Worm (Caenorhabditis elegans) whole organism, young adult: Measurements from ENCODE around the gene atx-3.
A peak's percentile ranks its signal among the peaks of the same experiment; 100 is the strongest.

Experiments
- B0019.2 ChIP-seq: fragments of 200-800 bp; sonication (Bioruptor generic); conservative IDR thresholded peaks from 2 replicates; pipeline ENCODE4 v1.3.6; 2022; ENCODE audit warnings: missing genetic modification reagents, missing genetic modification characterization, missing compliant biosample characterization
- C06A6.2 ChIP-seq: fragments of 200-800 bp; sonication (Bioruptor generic); conservative IDR thresholded peaks from 2 replicates; pipeline ENCODE4 v1.3.6; 2022; ENCODE audit warnings: missing genetic modification characterization, missing compliant biosample characterization
- C17E4.6 ChIP-seq: fragments of 200-800 bp; sonication (Bioruptor generic); IDR thresholded peaks from 2 replicates; pipeline ENCODE4 v1.3.6; 2022; ENCODE audit warnings: missing genetic modification reagents, missing genetic modification characterization, missing compliant biosample characterization
- D2030.7 ChIP-seq: fragments of 200-800 bp; sonication (Bioruptor generic); IDR thresholded peaks from 2 replicates; pipeline ENCODE4 v1.3.6; 2022; ENCODE audit warnings: missing genetic modification reagents, missing genetic modification characterization, missing compliant biosample characterization
- T07F8.4 ChIP-seq: sonication (generic microtip); optimal IDR thresholded peaks from 2 replicates; lab custom pipeline; 2016; ENCODE audit warnings: mild to moderate bottlenecking, missing genetic modification characterization, moderate library complexity, missing compliant biosample characterization
- ZK185.1 ChIP-seq: sonication (generic microtip); optimal IDR thresholded peaks from 2 replicates; lab custom pipeline; 2016; ENCODE audit warnings: mild to moderate bottlenecking, missing genetic modification characterization, missing compliant biosample characterization; ENCODE audit not compliant: poor library complexity, severe bottlenecking
- akir-1 ChIP-seq: fragments of 200-800 bp; sonication (Bioruptor generic); optimal IDR thresholded peaks from 2 replicates; lab custom pipeline; 2018; ENCODE audit warnings: mild to moderate bottlenecking, missing genetic modification characterization, moderate library complexity, missing compliant biosample characterization
- aptf-2 ChIP-seq: fragments of 200-800 bp; sonication (Bioruptor generic); conservative IDR thresholded peaks from 2 replicates; pipeline ENCODE4 v1.3.6; 2022; ENCODE audit warnings: missing genetic modification reagents, missing genetic modification characterization, missing compliant biosample characterization
- atf-7 ChIP-seq: sonication (generic microtip); optimal IDR thresholded peaks from 2 replicates; lab custom pipeline; 2017; ENCODE audit warnings: mild to moderate bottlenecking, missing genetic modification characterization, missing compliant biosample characterization
- attf-6 ChIP-seq: fragments of 200-800 bp; sonication (Bioruptor generic); IDR thresholded peaks from 2 replicates; pipeline ENCODE4 v1.3.6; 2022; ENCODE audit warnings: missing genetic modification reagents, missing genetic modification characterization, missing compliant biosample characterization
- bed-2 ChIP-seq: fragments of 200-800 bp; sonication (Bioruptor generic); IDR thresholded peaks from 2 replicates; pipeline ENCODE4 v1.3.6; 2022; ENCODE audit warnings: missing genetic modification reagents, missing genetic modification characterization, missing compliant biosample characterization
- cebp-2 ChIP-seq: fragments of 200-800 bp; sonication (Bioruptor generic); IDR thresholded peaks from 2 replicates; pipeline ENCODE4 v1.3.6; 2022; ENCODE audit warnings: missing genetic modification characterization, missing compliant biosample characterization
- ceh-27 ChIP-seq: fragments of 200-800 bp; sonication (Bioruptor generic); optimal IDR thresholded peaks from 2 replicates; lab custom pipeline; 2018; ENCODE audit warnings: mild to moderate bottlenecking, missing genetic modification characterization, moderate library complexity, missing compliant biosample characterization
- ceh-91 ChIP-seq: fragments of 200-800 bp; sonication (Bioruptor generic); IDR thresholded peaks from 2 replicates; pipeline ENCODE4 v1.3.6; 2022; ENCODE audit warnings: missing genetic modification reagents, missing genetic modification characterization, missing compliant biosample characterization
- die-1 ChIP-seq: sonication (generic microtip); optimal IDR thresholded peaks from 2 replicates; lab custom pipeline; 2016; ENCODE audit warnings: missing genotype, mild to moderate bottlenecking, missing genetic modification characterization, missing compliant biosample characterization
- dpl-1 ChIP-seq: fragments of 150-350 bp; optimal IDR thresholded peaks from 2 replicates; lab custom pipeline; 2014; ENCODE audit warnings: missing biosample characterization, missing genetic modification reagents, missing genetic modification characterization
- efl-1 ChIP-seq: fragments of 150-350 bp; optimal IDR thresholded peaks from 2 replicates; lab custom pipeline; 2014; ENCODE audit warnings: missing biosample characterization, missing genetic modification reagents, missing genetic modification characterization
- hlh-12 ChIP-seq: sonication (generic microtip); optimal IDR thresholded peaks from 2 replicates; lab custom pipeline; 2016; ENCODE audit warnings: missing genetic modification characterization, missing compliant biosample characterization
- hmg-1.2 ChIP-seq: fragments of 200-800 bp; sonication (Bioruptor generic); IDR thresholded peaks from 2 replicates; pipeline ENCODE4 v1.3.6; 2022; ENCODE audit warnings: missing genetic modification reagents, missing genetic modification characterization, missing compliant biosample characterization
- let-526 ChIP-seq: fragments of 200-800 bp; sonication (Bioruptor generic); IDR thresholded peaks from 2 replicates; pipeline ENCODE4 v1.3.6; 2022; ENCODE audit warnings: missing genetic modification reagents, missing genetic modification characterization, missing compliant biosample characterization
- let-607 ChIP-seq, 2 experiments: fragments of 200-800 bp in 1 of 2; sonication (Bioruptor generic) in 1 of 2; sonication (generic microtip) in 1 of 2; optimal IDR thresholded peaks; 2 replicates each; lab custom pipeline; 2016 to 2018; ENCODE audit warnings: mild to moderate bottlenecking in 2 of 2, missing compliant biosample characterization in 2 of 2, missing genetic modification characterization in 2 of 2, moderate library complexity in 2 of 2, missing genotype in 1 of 2
- lin-26 ChIP-seq: fragments of 200-800 bp; sonication (Bioruptor generic); IDR thresholded peaks from 2 replicates; pipeline ENCODE4 v1.3.6; 2022; ENCODE audit warnings: missing genetic modification reagents, missing genetic modification characterization, missing compliant biosample characterization
- lin-40 ChIP-seq: sonication (generic microtip); optimal IDR thresholded peaks from 2 replicates; lab custom pipeline; 2016; ENCODE audit warnings: missing genetic modification characterization, mild to moderate bottlenecking, missing compliant biosample characterization, missing genotype, missing genetic modification reagents
- lin-54 ChIP-seq: fragments of 200-800 bp; sonication (Bioruptor generic); optimal IDR thresholded peaks from 2 replicates; lab custom pipeline; 2018; ENCODE audit warnings: mild to moderate bottlenecking, missing genetic modification characterization, missing compliant biosample characterization
- lsl-1 ChIP-seq: fragments of 200-800 bp; sonication (Bioruptor generic); optimal IDR thresholded peaks from 2 replicates; lab custom pipeline; 2018; ENCODE audit warnings: mild to moderate bottlenecking, missing genetic modification characterization, moderate library complexity, missing compliant biosample characterization
- madf-8 ChIP-seq: fragments of 200-800 bp; sonication (Bioruptor generic); conservative IDR thresholded peaks from 2 replicates; pipeline ENCODE4 v1.3.6; 2022; ENCODE audit warnings: missing genetic modification reagents, missing genetic modification characterization, missing compliant biosample characterization
- mcd-1 ChIP-seq: fragments of 200-800 bp; sonication (Bioruptor generic); IDR thresholded peaks from 2 replicates; pipeline ENCODE4 v1.3.6; 2022; ENCODE audit warnings: missing genetic modification reagents, missing genetic modification characterization, missing compliant biosample characterization
- mes-4 ChIP-seq: sonication (generic microtip); optimal IDR thresholded peaks from 2 replicates; lab custom pipeline; 2016; ENCODE audit warnings: missing genotype, missing genetic modification characterization, missing compliant biosample characterization
- nfya-2 ChIP-seq: fragments of 200-800 bp; sonication (Bioruptor generic); IDR thresholded peaks from 2 replicates; pipeline ENCODE4 v1.3.6; 2022; ENCODE audit warnings: missing genetic modification reagents, missing genetic modification characterization, missing compliant biosample characterization
- nfyb-1 ChIP-seq: fragments of 200-800 bp; sonication (Bioruptor generic); IDR thresholded peaks from 2 replicates; pipeline ENCODE4 v1.3.6; 2022; ENCODE audit warnings: missing genetic modification reagents, missing genetic modification characterization, missing compliant biosample characterization
- nhr-120 ChIP-seq: fragments of 200-800 bp; sonication (Bioruptor generic); IDR thresholded peaks from 2 replicates; pipeline ENCODE4 v1.3.6; 2022; ENCODE audit warnings: missing genetic modification characterization, missing compliant biosample characterization
- nhr-179 ChIP-seq: sonication (generic microtip); optimal IDR thresholded peaks from 2 replicates; lab custom pipeline; 2016; ENCODE audit warnings: mild to moderate bottlenecking, missing genetic modification characterization, missing compliant biosample characterization
- pbrm-1 ChIP-seq: fragments of 200-800 bp; sonication (Bioruptor generic); IDR thresholded peaks from 2 replicates; pipeline ENCODE4 v1.3.6; 2022; ENCODE audit warnings: missing genetic modification reagents, missing genetic modification characterization, missing compliant biosample characterization
- rcor-1 ChIP-seq: fragments of 200-800 bp; sonication (Bioruptor generic); IDR thresholded peaks from 2 replicates; pipeline ENCODE4 v1.3.6; 2022; ENCODE audit warnings: missing genetic modification reagents, missing genetic modification characterization, missing compliant biosample characterization
- sdz-38 ChIP-seq: sonication (generic microtip); optimal IDR thresholded peaks from 2 replicates; lab custom pipeline; 2016; ENCODE audit warnings: missing genotype, missing genetic modification characterization, missing compliant biosample characterization
- somi-1 ChIP-seq: fragments of 200-800 bp; sonication (Bioruptor generic); optimal IDR thresholded peaks from 2 replicates; lab custom pipeline; 2018; ENCODE audit warnings: mild to moderate bottlenecking, missing genetic modification characterization, missing compliant biosample characterization
- tbx-9 ChIP-seq: sonication (generic microtip); optimal IDR thresholded peaks from 2 replicates; lab custom pipeline; 2016; ENCODE audit warnings: borderline replicate concordance, missing genetic modification characterization, inconsistent platforms, missing compliant biosample characterization
- tlf-1 ChIP-seq: fragments of 200-800 bp; sonication (Bioruptor generic); optimal IDR thresholded peaks from 2 replicates; lab custom pipeline; 2018; ENCODE audit warnings: mild to moderate bottlenecking, missing genetic modification characterization, missing compliant biosample characterization
- unc-62 ChIP-seq: fragments of 150-350 bp; optimal IDR thresholded peaks from 2 replicates; lab custom pipeline; 2014; ENCODE audit warnings: missing biosample characterization, missing genetic modification reagents, missing genetic modification characterization
- xnd-1 ChIP-seq: sonication (generic microtip); optimal IDR thresholded peaks from 2 replicates; lab custom pipeline; 2016; ENCODE audit warnings: missing genotype, missing genetic modification reagents, missing genetic modification characterization, missing compliant biosample characterization

Gene atx-3

DNA sequence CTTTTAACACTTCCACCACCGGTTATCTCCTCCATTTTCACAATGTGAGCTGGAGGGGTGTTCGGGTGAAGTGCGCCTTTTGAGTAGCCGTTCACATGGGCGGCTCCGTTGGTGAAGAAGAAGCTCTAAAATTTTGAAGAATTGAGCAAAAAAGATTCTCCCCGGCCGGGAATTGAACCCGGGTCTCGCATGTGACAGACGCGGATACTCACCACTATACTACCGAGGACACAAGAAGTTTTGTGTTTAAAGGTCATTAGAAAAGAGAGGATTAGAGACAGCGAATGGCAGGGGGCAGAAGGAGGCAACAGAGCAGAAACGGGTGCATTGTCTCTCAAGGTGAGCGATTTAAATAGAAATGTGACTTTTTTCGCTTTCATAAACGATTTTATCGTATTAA, 25.6 kb downstream of the atx-3 start (continued):
- no peak for TF ChIP-seq attf-6 (GFP tag; lab: Robert Waterston, UW)
- TF ChIP-seq pbrm-1 (GFP tag; lab: Robert Waterston, UW), result peak; percentile 62
- no peak for TF ChIP-seq madf-8 (GFP tag; lab: Robert Waterston, UW)
- TF ChIP-seq nhr-120, result no peak
- TF ChIP-seq let-526 (GFP tag; lab: Robert Waterston, UW), result 0 out of 2 replicates have a peak, but pooled peaks have one; percentile 15
- TF ChIP-seq C06A6.2 (GFP tag; lab: Robert Waterston, UW), result no peak
- TF ChIP-seq C17E4.6, result peak; percentile 30; the same call in 1 of the 2 replicates
- TF ChIP-seq cebp-2, result 0 out of 2 replicates have a peak, but pooled peaks have one; percentile 74
- TF ChIP-seq hmg-1.2 (GFP tag; lab: Robert Waterston, UW), result peak; percentile 81
- peak; percentile 30 for TF ChIP-seq lsl-1 (GFP tag; lab: Kevin White, UChicago)
- no peak for TF ChIP-seq aptf-2 (GFP tag; lab: Robert Waterston, UW)
- TF ChIP-seq lin-40 (tag; lab: Kevin White, UChicago), result peak; percentile 47
- no peak for TF ChIP-seq let-607 (tag; optimal IDR thresholded peaks at IDR 0.05; lab: Kevin White, UChicago)
- TF ChIP-seq tlf-1 (GFP tag; lab: Kevin White, UChicago), result no peak
- peak; percentile 88 for TF ChIP-seq nfyb-1
- no peak for TF ChIP-seq nfya-2 (GFP tag; lab: Robert Waterston, UW)
- no peak for TF ChIP-seq B0019.2 (GFP tag; lab: Robert Waterston, UW)
- peak; percentile 17 for TF ChIP-seq ceh-27 (GFP tag; lab: Kevin White, UChicago)
- no peak for TF ChIP-seq bed-2 (GFP tag; lab: Robert Waterston, UW)
- peak; percentile 63 for TF ChIP-seq mcd-1 (GFP tag; lab: Robert Waterston, UW)
- no peak for TF ChIP-seq sdz-38 (tag; lab: Kevin White, UChicago)
- TF ChIP-seq nhr-179 (tag; lab: Kevin White, UChicago), result peak; percentile 44
- TF ChIP-seq D2030.7, result peak; percentile 70
- peak; percentile 81 for TF ChIP-seq die-1 (tag; lab: Kevin White, UChicago)
- peak; percentile 91 for TF ChIP-seq lin-26 (GFP tag; lab: Robert Waterston, UW)
- peak; percentile 34 for TF ChIP-seq ZK185.1 (tag; lab: Kevin White, UChicago)
- no peak for TF ChIP-seq unc-62 (GFP tag; lab: Kevin White, UChicago)
- TF ChIP-seq atf-7 (tag; lab: Kevin White, UChicago), result peak; percentile 24
- no peak for TF ChIP-seq efl-1 (GFP tag; lab: Kevin White, UChicago)
- peak; percentile 56 for TF ChIP-seq T07F8.4 (tag; lab: Kevin White, UChicago)
- no peak; the same call in 1 of the 2 replicates for TF ChIP-seq ceh-91 (GFP tag; lab: Robert Waterston, UW)
- TF ChIP-seq somi-1 (GFP tag; lab: Kevin White, UChicago), result no peak
- TF ChIP-seq hlh-12, result no peak
- no peak for TF ChIP-seq dpl-1
- TF ChIP-seq mes-4 (tag; lab: Kevin White, UChicago), result peak; percentile 32
- TF ChIP-seq rcor-1, result 0 out of 2 replicates have a peak, but pooled peaks have one; percentile 43
- no peak for TF ChIP-seq tbx-9 (tag; lab: Kevin White, UChicago)
- TF ChIP-seq lin-54, result peak; percentile 42
- TF ChIP-seq akir-1 (GFP tag; lab: Kevin White, UChicago), result no peak
- TF ChIP-seq xnd-1 (tag; lab: Kevin White, UChicago), result no peak
- TF ChIP-seq, all 124 proteins: peak for 68
